Fruit fly (Drosophila melanogaster) whole organism, embryonic: ENCODE results near the gene flw.

Experiments
- Aef1 ChIP-seq: fragments of 200-800 bp; sonication (Bioruptor generic); IDR thresholded peaks from 3 replicates; pipeline ENCODE4 v1.3.6; 2022; ENCODE audit warnings: missing biosample characterization, missing genetic modification characterization
- Atf6 ChIP-seq: fragments of 200-800 bp; sonication (Bioruptor generic); IDR thresholded peaks from 2 replicates; pipeline ENCODE4 v1.3.6; 2022; ENCODE audit warnings: missing biosample characterization, missing genetic modification characterization
- Bgb ChIP-seq: fragments of 200-800 bp; sonication (Bioruptor generic); IDR thresholded peaks from 2 replicates; pipeline ENCODE4 v1.3.6; 2022; ENCODE audit warnings: missing biosample characterization, missing genetic modification characterization; ENCODE audit not compliant: partially characterized antibody
- CG10147 ChIP-seq: fragments of 200-800 bp; sonication (Bioruptor generic); optimal IDR thresholded peaks from 2 replicates; lab custom pipeline; 2019; ENCODE audit warnings: missing biosample characterization, mild to moderate bottlenecking, missing genetic modification characterization, moderate library complexity
- CG11247 ChIP-seq: fragments of 200-800 bp; sonication (Bioruptor generic); IDR thresholded peaks from 2 replicates; pipeline ENCODE4 v1.3.6; 2022; ENCODE audit warnings: missing biosample characterization, missing genetic modification characterization
- CG12219 ChIP-seq: fragments of 200-800 bp; sonication (Bioruptor generic); optimal IDR thresholded peaks from 3 replicates; lab custom pipeline; 2018; ENCODE audit warnings: missing biosample characterization, mild to moderate bottlenecking, missing genetic modification characterization
- CG12236 ChIP-seq: fragments of 200-800 bp; sonication (Bioruptor generic); optimal IDR thresholded peaks from 2 replicates; lab custom pipeline; 2016; ENCODE audit warnings: missing biosample characterization, missing genetic modification characterization
- CG13287 ChIP-seq: fragments of 200-800 bp; sonication (Bioruptor generic); IDR thresholded peaks from 2 replicates; pipeline ENCODE4 v1.3.6; 2022; ENCODE audit warnings: missing biosample characterization, missing genetic modification characterization; ENCODE audit not compliant: partially characterized antibody
- CG13296 ChIP-seq: fragments of 200-800 bp; sonication (Bioruptor generic); optimal IDR thresholded peaks from 3 replicates; lab custom pipeline; 2018; ENCODE audit warnings: missing biosample characterization, mild to moderate bottlenecking, missing genetic modification characterization
- CG13624 ChIP-seq: fragments of 200-800 bp; sonication (Bioruptor generic); optimal IDR thresholded peaks from 2 replicates; lab custom pipeline; 2016; ENCODE audit warnings: missing biosample characterization, missing genetic modification characterization
- CG13894 ChIP-seq: fragments of 200-800 bp; sonication (Bioruptor generic); optimal IDR thresholded peaks from 3 replicates; lab custom pipeline; 2018; ENCODE audit warnings: missing biosample characterization, mild to moderate bottlenecking, missing genetic modification characterization, moderate library complexity
- CG15269 ChIP-seq: fragments of 200-800 bp; sonication (Bioruptor generic); optimal IDR thresholded peaks from 2 replicates; lab custom pipeline; 2018; ENCODE audit warnings: missing biosample characterization, mild to moderate bottlenecking, missing genetic modification characterization, moderate library complexity
- CG17612 ChIP-seq: fragments of 200-800 bp; sonication (Bioruptor generic); IDR thresholded peaks from 2 replicates; pipeline ENCODE4 v1.3.6; 2022; ENCODE audit warnings: missing biosample characterization, missing genetic modification characterization
- CG31365 ChIP-seq: fragments of 200-800 bp; sonication (Bioruptor generic); optimal IDR thresholded peaks from 2 replicates; lab custom pipeline; 2018; ENCODE audit warnings: missing biosample characterization, mild to moderate bottlenecking, missing genetic modification characterization
- CG3163 ChIP-seq: fragments of 200-800 bp; sonication (Bioruptor generic); optimal IDR thresholded peaks from 3 replicates; lab custom pipeline; 2016; ENCODE audit warnings: missing biosample characterization, missing genetic modification characterization
- CG6813 ChIP-seq: fragments of 200-800 bp; sonication (Bioruptor generic); optimal IDR thresholded peaks from 2 replicates; lab custom pipeline; 2017; ENCODE audit warnings: missing biosample characterization, missing genetic modification characterization, mild to moderate bottlenecking, moderate library complexity, missing genetic modification reagents
- CG7271 ChIP-seq: fragments of 200-800 bp; sonication (Bioruptor generic); optimal IDR thresholded peaks from 2 replicates; lab custom pipeline; 2018; ENCODE audit warnings: missing biosample characterization, mild to moderate bottlenecking, missing genetic modification characterization, moderate library complexity
- CG7786 ChIP-seq: fragments of 200-800 bp; sonication (Bioruptor generic); optimal IDR thresholded peaks from 2 replicates; lab custom pipeline; 2016; ENCODE audit warnings: missing biosample characterization, missing genetic modification characterization
- CG7987 ChIP-seq: fragments of 200-800 bp; sonication (Bioruptor generic); optimal IDR thresholded peaks from 2 replicates; lab custom pipeline; 2018; ENCODE audit warnings: missing biosample characterization, mild to moderate bottlenecking, missing genetic modification characterization, moderate library complexity
- CG9215 ChIP-seq: fragments of 200-800 bp; sonication (Bioruptor generic); IDR thresholded peaks from 2 replicates; pipeline ENCODE4 v1.3.6; 2022; ENCODE audit warnings: missing biosample characterization, missing genetic modification characterization
- Dref ChIP-seq: fragments of 200-800 bp; sonication (Bioruptor generic); IDR thresholded peaks from 2 replicates; pipeline ENCODE4 v1.3.6; 2022; ENCODE audit warnings: missing biosample characterization, missing genetic modification characterization
- ERR ChIP-seq: fragments of 200-800 bp; sonication (Bioruptor generic); optimal IDR thresholded peaks from 2 replicates; lab custom pipeline; 2016; ENCODE audit warnings: missing biosample characterization, missing genetic modification characterization
- Ets97D ChIP-seq: fragments of 200-800 bp; sonication (Bioruptor generic); optimal IDR thresholded peaks from 3 replicates; lab custom pipeline; 2016; ENCODE audit warnings: missing biosample characterization, missing genetic modification characterization
- Fer1 ChIP-seq: fragments of 200-800 bp; sonication (Bioruptor generic); optimal IDR thresholded peaks from 2 replicates; lab custom pipeline; 2017; ENCODE audit warnings: missing biosample characterization, mild to moderate bottlenecking, missing genetic modification characterization
- Lim3 ChIP-seq: fragments of 200-800 bp; sonication (Bioruptor generic); IDR thresholded peaks from 2 replicates; pipeline ENCODE4 v1.3.6; 2022; ENCODE audit warnings: missing biosample characterization, missing genetic modification characterization
- MTF-1 ChIP-seq: fragments of 200-800 bp; sonication (Bioruptor generic); optimal IDR thresholded peaks from 2 replicates; lab custom pipeline; 2018; ENCODE audit warnings: missing biosample characterization, mild to moderate bottlenecking, missing genetic modification characterization, borderline replicate concordance
- NC2α ChIP-seq: fragments of 200-800 bp; sonication (Bioruptor generic); optimal IDR thresholded peaks from 2 replicates; lab custom pipeline; 2016; ENCODE audit warnings: missing biosample characterization, missing genetic modification characterization
- NC2β ChIP-seq: fragments of 200-800 bp; sonication (Bioruptor generic); optimal IDR thresholded peaks from 2 replicates; lab custom pipeline; 2016; ENCODE audit warnings: missing biosample characterization, missing genetic modification characterization
- Nf-YC ChIP-seq: fragments of 200-800 bp; optimal IDR thresholded peaks from 3 replicates; lab custom pipeline; 2019; ENCODE audit warnings: missing biosample characterization, mild to moderate bottlenecking, missing genetic modification characterization, moderate library complexity
- NfI ChIP-seq: fragments of 200-800 bp; sonication (Bioruptor generic); optimal IDR thresholded peaks from 3 replicates; lab custom pipeline; 2018; ENCODE audit warnings: missing biosample characterization, mild to moderate bottlenecking, missing genetic modification characterization, moderate library complexity
- Opbp ChIP-seq: fragments of 200-800 bp; sonication (Bioruptor generic); IDR thresholded peaks from 3 replicates; pipeline ENCODE4 v1.3.6; 2022; ENCODE audit warnings: missing biosample characterization, missing genetic modification characterization; ENCODE audit not compliant: partially characterized antibody
- Ptx1 ChIP-seq: fragments of 200-800 bp; sonication (Bioruptor generic); IDR thresholded peaks from 2 replicates; pipeline ENCODE4 v1.3.6; 2022; ENCODE audit warnings: missing biosample characterization, missing genetic modification characterization
- Rfx ChIP-seq: fragments of 200-800 bp; sonication (Bioruptor generic); IDR thresholded peaks from 2 replicates; pipeline ENCODE4 v1.3.6; 2022; ENCODE audit warnings: missing biosample characterization, missing genetic modification characterization
- Sry-β ChIP-seq: fragments of 200-800 bp; sonication (Bioruptor generic); optimal IDR thresholded peaks from 2 replicates; lab custom pipeline; 2018; ENCODE audit warnings: missing biosample characterization, mild to moderate bottlenecking, missing genetic modification characterization, moderate library complexity
- Taf1 ChIP-seq: fragments of 200-800 bp; sonication (Bioruptor generic); IDR thresholded peaks from 2 replicates; pipeline ENCODE4 v1.3.6; 2022; ENCODE audit warnings: missing biosample characterization, missing genetic modification characterization
- Usf ChIP-seq: fragments of 200-800 bp; sonication (Bioruptor generic); optimal IDR thresholded peaks from 2 replicates; lab custom pipeline; 2017; ENCODE audit warnings: missing genotype, missing biosample characterization, missing genetic modification characterization
- abd-A ChIP-seq: fragments of 200-800 bp; sonication (Bioruptor generic); optimal IDR thresholded peaks from 3 replicates; lab custom pipeline; 2019; ENCODE audit warnings: missing biosample characterization, mild to moderate bottlenecking, missing genetic modification characterization, moderate library complexity
- ash1 ChIP-seq: fragments of 200-800 bp; sonication (Bioruptor generic); optimal IDR thresholded peaks from 2 replicates; lab custom pipeline; 2018; ENCODE audit warnings: missing biosample characterization, mild to moderate bottlenecking, missing genetic modification characterization
- bbx ChIP-seq: fragments of 200-800 bp; sonication (Bioruptor generic); IDR thresholded peaks from 2 replicates; pipeline ENCODE4 v1.3.6; 2022; ENCODE audit warnings: missing biosample characterization, missing genetic modification characterization; ENCODE audit not compliant: partially characterized antibody
- bigmax ChIP-seq: fragments of 200-800 bp; sonication (Bioruptor generic); optimal IDR thresholded peaks from 2 replicates; lab custom pipeline; 2018; ENCODE audit warnings: missing biosample characterization, mild to moderate bottlenecking, missing genetic modification characterization
- caup ChIP-seq: fragments of 200-800 bp; sonication (Bioruptor generic); optimal IDR thresholded peaks from 3 replicates; lab custom pipeline; 2017; ENCODE audit warnings: missing biosample characterization, mild to moderate bottlenecking, missing genetic modification characterization, moderate library complexity; ENCODE audit not compliant: severe bottlenecking
- crp ChIP-seq, 2 experiments: fragments of 200-800 bp; sonication (Bioruptor generic); optimal IDR thresholded peaks; 2 replicates in 1 of 2; 3 replicates in 1 of 2; lab custom pipeline; 2017; ENCODE audit warnings: missing biosample characterization in 2 of 2, missing genetic modification characterization in 2 of 2, mild to moderate bottlenecking in 1 of 2, moderate library complexity in 1 of 2
- dpn ChIP-seq, 2 experiments: fragments of 200-800 bp; sonication (Bioruptor generic); optimal IDR thresholded peaks; 3 replicates each; lab custom pipeline; 2016; ENCODE audit warnings: missing biosample characterization in 2 of 2, missing genetic modification characterization in 2 of 2
- jumu ChIP-seq: fragments of 200-800 bp; sonication (Bioruptor generic); optimal IDR thresholded peaks from 3 replicates; lab custom pipeline; 2016; ENCODE audit warnings: missing biosample characterization, missing genetic modification characterization
- lbe ChIP-seq: fragments of 200-800 bp; sonication (Bioruptor generic); optimal IDR thresholded peaks from 2 replicates; lab custom pipeline; 2016; ENCODE audit warnings: missing biosample characterization, mild to moderate bottlenecking, missing genetic modification characterization
- otp ChIP-seq: fragments of 200-800 bp; sonication (Bioruptor generic); IDR thresholded peaks from 3 replicates; pipeline ENCODE4, ENCODE4 v1.3.6; 2022; ENCODE audit warnings: missing biosample characterization, missing genetic modification characterization
- peb ChIP-seq: fragments of 200-800 bp; sonication (Bioruptor generic); IDR thresholded peaks from 2 replicates; pipeline ENCODE4 v1.3.6; 2022; ENCODE audit warnings: missing biosample characterization, missing genetic modification characterization
- seq ChIP-seq: fragments of 200-800 bp; sonication (Bioruptor generic); IDR thresholded peaks from 2 replicates; pipeline ENCODE4 v1.3.6; 2022; ENCODE audit warnings: missing biosample characterization, missing genetic modification characterization
- sqz ChIP-seq: fragments of 200-800 bp; sonication (Bioruptor generic); optimal IDR thresholded peaks from 3 replicates; lab custom pipeline; 2018; ENCODE audit warnings: missing biosample characterization, mild to moderate bottlenecking, missing genetic modification characterization
- tup ChIP-seq: fragments of 200-800 bp; sonication (Bioruptor generic); optimal IDR thresholded peaks from 2 replicates; lab custom pipeline; 2016; ENCODE audit warnings: missing biosample characterization, mild to moderate bottlenecking, missing genetic modification characterization, moderate library complexity

The flw gene

DNA sequence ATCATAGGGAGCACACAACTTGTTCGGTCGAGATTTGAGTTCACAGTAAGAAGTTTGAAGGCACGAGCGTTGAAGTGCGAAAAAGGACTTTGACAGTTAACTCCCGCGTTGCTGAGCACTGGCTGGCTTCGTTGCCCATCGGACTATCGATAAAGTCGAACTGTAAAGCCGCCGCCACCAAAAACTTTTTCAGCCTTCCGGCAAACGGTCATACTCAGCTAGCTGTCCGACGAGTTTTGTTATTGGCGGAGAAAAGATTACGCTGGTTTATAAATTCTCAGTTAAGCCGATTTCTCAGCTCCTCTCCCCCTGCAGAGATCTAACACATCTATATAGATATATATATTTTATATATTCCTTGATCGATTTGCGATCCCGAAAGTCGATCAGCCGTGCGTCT, at the start of gene flw, which contains the start of gene Psf3 (continued):
- TF ChIP-seq CG11247 (GFP tag; lab: Robert Waterston, UW) (no peak), Ptx1 (GFP tag; lab: Robert Waterston, UW) (0 out of 2 replicates have a peak, but pooled peaks have one; percentile 7), jumu (GFP tag; lab: Kevin White, UChicago) (no peak), CG3163 (GFP tag; lab: Kevin White, UChicago) (no peak), CG13287 (GFP tag; lab: Robert Waterston, UW) (peak; percentile 68), NC2α (GFP tag; lab: Kevin White, UChicago) (no peak), CG13894 (tag; lab: Kevin White, UChicago) (no peak), CG6813 (GFP tag; lab: Kevin White, UChicago) (peak; percentile 22), CG7271 (tag; lab: Kevin White, UChicago) (no peak), CG9215 (GFP tag; lab: Robert Waterston, UW) (no peak), NfI (GFP tag; lab: Kevin White, UChicago) (peak; percentile 36), CG12219 (no peak), otp (GFP tag; lab: Robert Waterston, UW) (no peak), crp (GFP tag; optimal IDR thresholded peaks at IDR 0.05; lab: Kevin White, UChicago) (peak in 1 of 2 experiments; percentile 57), Dref (GFP tag; lab: Robert Waterston, UW) (peak; percentile 83), tup (GFP tag; lab: Kevin White, UChicago) (no peak), bigmax (GFP tag; lab: Kevin White, UChicago) (no peak), Ets97D (GFP tag; lab: Kevin White, UChicago) (peak; percentile 84), Opbp (peak; percentile 72; the same call in 2 of the 3 replicates), Nf-YC (tag; lab: Kevin White, UChicago) (peak; percentile 29), sqz (peak; percentile 43), CG17612 (no peak), ash1 (no peak), Rfx (GFP tag; lab: Robert Waterston, UW) (peak; percentile 61), Atf6 (no peak), CG31365 (no peak), Usf (GFP tag; lab: Kevin White, UChicago) (no peak), caup (GFP tag; lab: Kevin White, UChicago) (peak; percentile 37), CG10147 (GFP tag; lab: Kevin White, UChicago) (peak; percentile 1), CG15269 (no peak), dpn (GFP tag; optimal IDR thresholded peaks at IDR 0.05; lab: Kevin White, UChicago) (peak; percentile 20 to 37), Lim3 (GFP tag; lab: Robert Waterston, UW) (no peak), CG7987 (no peak), bbx (GFP tag; lab: Robert Waterston, UW) (peak; percentile 67), MTF-1 (GFP tag; lab: Kevin White, UChicago) (no peak), Aef1 (GFP tag; lab: Robert Waterston, UW) (no peak), Sry-β (GFP tag; lab: Kevin White, UChicago) (no peak), ERR (GFP tag; lab: Kevin White, UChicago) (peak; percentile 11), Taf1 (GFP tag; lab: Robert Waterston, UW) (no peak), Bgb (GFP tag; lab: Robert Waterston, UW) (peak; percentile 80), CG13624 (peak; percentile 12), NC2β (GFP tag; lab: Kevin White, UChicago) (no peak), CG7786 (GFP tag; lab: Kevin White, UChicago) (peak; percentile 20), Fer1 (peak; percentile 16), lbe (GFP tag; lab: Kevin White, UChicago) (peak; percentile 5), CG13296 (GFP tag; lab: Kevin White, UChicago) (peak; percentile 9), CG12236 (GFP tag; lab: Kevin White, UChicago) (no peak), abd-A (tag; lab: Kevin White, UChicago) (no peak), seq (GFP tag; lab: Robert Waterston, UW) (0 out of 2 replicates have a peak, but pooled peaks have one; percentile 16), peb (GFP tag; lab: Robert Waterston, UW) (no peak)
